Worm (Caenorhabditis elegans): ENCODE results near the gene srx-86.

srx-86 gene

ce11 chrV:11532964-11533363, 29.8 kb upstream of the srx-86 start (continued):
- TF ChIP-seq ccch-3 (GFP tag; optimal IDR thresholded peaks at IDR 0.05) (no peak), pha-4 (tag; optimal IDR thresholded peaks at IDR 0.05) (no peak), ceh-100 (GFP tag; IDR thresholded peaks at IDR 0.05) (no peak), ztf-25 (GFP tag; IDR thresholded peaks at IDR 0.05) (no peak), lir-1 (GFP tag; conservative IDR thresholded peaks at IDR 0.05) (no peak)

- TF ChIP-seq attf-5 (GFP tag; optimal IDR thresholded peaks at IDR 0.05), result no peak
- TF ChIP-seq let-526 (GFP tag; IDR thresholded peaks at IDR 0.05), result 0 out of 2 replicates have a peak, but pooled peaks have one; percentile 53
- TF ChIP-seq ets-4 (GFP tag; optimal IDR thresholded peaks at IDR 0.05), result no peak
- TF ChIP-seq Y53G8AR.9 (GFP tag; conservative IDR thresholded peaks at IDR 0.05), result 0 out of 2 replicates have a peak, but pooled peaks have one; percentile 14
- TF ChIP-seq pha-4 (tag; optimal IDR thresholded peaks at IDR 0.05), result no peak
- TF ChIP-seq ekl-4 (GFP tag; IDR thresholded peaks at IDR 0.05), result peak; percentile 29; the same call in 1 of the 2 replicates
- no peak for TF ChIP-seq F52B5.7 (tag; optimal IDR thresholded peaks at IDR 0.05)
- no peak for TF ChIP-seq egl-18 (GFP tag; IDR thresholded peaks at IDR 0.05)
- TF ChIP-seq ZK185.1 (tag; optimal IDR thresholded peaks at IDR 0.05; ENCODE audit: poor library complexity, severe bottlenecking), result peak; percentile 11
- peak; percentile 0; the same call in 1 of the 2 replicates for TF ChIP-seq pbrm-1 (GFP tag; IDR thresholded peaks at IDR 0.05)
- TF ChIP-seq ztf-22 (GFP tag; optimal IDR thresholded peaks at IDR 0.05), result no peak
- 0 out of 2 replicates have a peak, but pooled peaks have one; percentile 49 for TF ChIP-seq K11D2.4 (GFP tag; IDR thresholded peaks at IDR 0.05)
- TF ChIP-seq atf-7 (tag; optimal IDR thresholded peaks at IDR 0.05), result no peak
These were observed 29.3 kb upstream of the srx-86 start for ce11 chrV:11533365-11533949.

DNA sequence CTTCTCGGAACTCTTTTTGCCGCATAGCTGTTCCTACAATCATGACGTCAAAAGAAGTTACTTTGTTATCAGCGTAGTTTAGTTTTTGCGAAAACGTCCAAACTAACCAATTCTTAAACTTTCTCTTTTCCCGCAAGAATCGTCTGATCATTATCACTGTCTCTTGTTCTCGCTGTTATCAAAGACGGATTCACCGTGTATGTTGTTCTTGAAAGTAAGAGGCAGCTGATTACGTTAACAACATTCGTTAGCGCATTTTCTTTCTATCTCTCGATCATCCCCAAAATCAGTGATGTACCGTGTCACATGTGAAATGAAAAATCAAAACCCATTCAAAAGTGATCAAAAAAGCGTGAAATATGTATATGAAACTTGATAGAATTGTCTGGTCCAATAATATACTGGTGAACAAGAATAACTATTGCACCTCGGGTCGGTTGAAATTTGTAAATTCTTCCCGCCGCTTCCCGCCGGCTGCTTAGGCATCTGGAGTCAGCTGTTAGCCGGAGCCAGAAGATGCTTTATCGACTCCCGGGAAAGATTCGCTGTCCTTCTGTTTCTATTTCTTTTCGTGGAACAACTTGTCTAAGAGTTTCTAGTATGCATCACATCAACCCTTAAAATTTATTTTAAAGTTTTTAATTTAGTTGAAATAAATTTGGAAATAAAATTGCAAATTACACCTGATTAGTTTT, 28.1 kb upstream of the srx-86 start:
- TF ChIP-seq ceh-40 (GFP tag; IDR thresholded peaks at IDR 0.05) (no peak), nhr-80 (tag; optimal IDR thresholded peaks at IDR 0.05) (peak; percentile 85), sea-2 (GFP tag; IDR thresholded peaks at IDR 0.05) (0 out of 2 replicates have a peak, but pooled peaks have one; percentile 7), cebp-1 (GFP tag; IDR thresholded peaks at IDR 0.05) (no peak), cebp-1 (tag; optimal IDR thresholded peaks at IDR 0.05) (peak; percentile 33), rcor-1 (GFP tag; IDR thresholded peaks at IDR 0.05) (peak; percentile 14; the same call in 1 of the 2 replicates), ets-4 (GFP tag; optimal IDR thresholded peaks at IDR 0.05) (peak; percentile 30), lsy-27 (tag; optimal IDR thresholded peaks at IDR 0.05; ENCODE audit: borderline replicate concordance, insufficient read depth) (peak; percentile 2), hlh-12 (tag; optimal IDR thresholded peaks at IDR 0.05) (no peak), ama-1 (optimal IDR thresholded peaks at IDR 0.05) (no peak), ama-1 (GFP tag; optimal IDR thresholded peaks at IDR 0.05) (peak in 1 of 2 experiments; percentile 4), hmg-1.2 (GFP tag; IDR thresholded peaks at IDR 0.05) (no peak), him-1 (tag; optimal IDR thresholded peaks at IDR 0.05) (no peak), lin-35 (GFP tag; optimal IDR thresholded peaks at IDR 0.05) (peak in 1 of 3 experiments; percentile 22)

DNA sequence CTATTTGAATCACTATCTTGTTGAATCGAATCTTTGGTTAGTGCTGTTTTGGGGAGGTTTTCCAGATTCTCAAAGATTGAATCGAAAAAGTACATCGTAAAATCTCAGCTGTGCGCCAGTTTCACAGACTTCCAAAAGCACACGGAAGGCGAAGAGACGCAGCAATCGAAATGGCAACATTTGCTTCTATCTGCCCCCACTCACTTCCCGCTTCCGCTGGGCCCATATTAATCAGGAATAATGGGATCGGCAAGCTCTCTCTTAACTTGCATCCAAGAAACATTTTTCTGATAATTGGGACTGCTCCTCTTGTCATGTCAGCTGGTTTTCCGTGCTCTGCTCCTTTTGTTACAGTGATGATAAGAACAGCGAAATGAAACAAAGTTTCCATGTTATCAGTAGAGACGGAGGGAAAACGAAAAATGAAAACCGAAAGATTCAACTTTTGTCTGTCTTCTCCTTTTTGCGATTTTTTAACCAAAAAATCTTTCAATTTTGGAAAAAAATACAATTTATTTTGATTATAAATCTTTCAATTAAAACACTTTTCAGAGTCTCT, 27.2 kb upstream of the srx-86 start:
- TF ChIP-seq dox-1 (GFP tag; IDR thresholded peaks at IDR 0.05) (peak; percentile 33; the same call in 1 of the 2 replicates), nhr-80 (tag; optimal IDR thresholded peaks at IDR 0.05) (peak; percentile 86), lsl-1 (GFP tag; optimal IDR thresholded peaks at IDR 0.05) (no peak), lin-35 (GFP tag; optimal IDR thresholded peaks at IDR 0.05) (peak in 1 of 3 experiments; percentile 47), zfh-2 (GFP tag; conservative IDR thresholded peaks at IDR 0.05) (0 out of 2 replicates have a peak, but pooled peaks have one; percentile 22), pbrm-1 (GFP tag; IDR thresholded peaks at IDR 0.05) (no peak), B0336.3 (GFP tag; IDR thresholded peaks at IDR 0.05) (peak; percentile 9; the same call in 1 of the 2 replicates), ztf-6 (GFP tag; IDR thresholded peaks at IDR 0.05) (no peak), snpc-4 (GFP tag; optimal IDR thresholded peaks at IDR 0.05) (no peak), snpc-4 (tag; optimal IDR thresholded peaks at IDR 0.05) (peak in 1 of 4 experiments; percentile 33), Y79H2A.3 (GFP tag; conservative IDR thresholded peaks at IDR 0.05) (no peak), unc-62 (GFP tag; optimal IDR thresholded peaks at IDR 0.05) (no peak), Y53G8AR.9 (GFP tag; conservative IDR thresholded peaks at IDR 0.05) (peak; percentile 55), bed-2 (GFP tag; IDR thresholded peaks at IDR 0.05) (no peak), hmg-1.2 (GFP tag; IDR thresholded peaks at IDR 0.05) (peak; percentile 16; the same call in 1 of the 2 replicates), ztf-26 (tag; optimal IDR thresholded peaks at IDR 0.05) (peak; percentile 47)
